Worm (Caenorhabditis elegans) whole organism, L4/young adult: Measurements from ENCODE around the gene ZK1307.2.

Experiments used
- W03F9.2 ChIP-seq: fragments of 150-350 bp; optimal IDR thresholded peaks from 2 replicates; lab custom pipeline; 2014; ENCODE audit warnings: missing biosample characterization, missing genetic modification characterization
- dao-5 ChIP-seq: sonication (generic microtip); optimal IDR thresholded peaks from 2 replicates; lab custom pipeline; 2016; ENCODE audit warnings: missing genotype, missing genetic modification characterization, moderate library complexity, missing compliant biosample characterization
- him-1 ChIP-seq: sonication (generic microtip); optimal IDR thresholded peaks from 2 replicates; lab custom pipeline; 2016; ENCODE audit warnings: missing genotype, missing genetic modification reagents, missing genetic modification characterization, missing compliant biosample characterization

DNA sequence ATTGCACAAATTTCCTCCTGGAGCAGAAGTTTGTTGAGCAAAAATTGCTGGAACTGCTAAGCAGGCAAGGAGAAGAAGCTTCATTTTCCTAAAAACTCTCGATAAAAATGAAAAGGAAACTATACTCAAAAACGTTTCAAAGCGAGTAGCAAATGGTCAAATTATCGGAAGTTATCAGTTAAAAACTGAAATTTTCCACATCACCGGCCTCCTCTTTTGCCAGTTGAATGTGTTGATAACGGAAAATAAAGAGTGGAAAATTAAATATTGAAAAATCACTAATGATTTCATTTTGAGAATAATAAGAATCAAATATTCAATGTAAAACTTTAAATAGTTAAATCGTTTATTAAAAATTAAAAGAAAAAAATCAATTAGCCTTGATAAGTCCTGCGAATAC lies 5.2 kb upstream of the ZK1307.2 start, which contains the start of gene ZK1320.2:
- TF ChIP-seq him-1, result no peak
- TF ChIP-seq W03F9.2, result no peak
- TF ChIP-seq dao-5 (tag; lab: Kevin White, UChicago), result no peak
